Worm (Caenorhabditis elegans) whole organism, L4 larva: ENCODE measurements around the gene mec-7.
A peak's percentile ranks its signal among the peaks of the same experiment; 100 is the strongest.

Source experiments
- R02D3.7 ChIP-seq: fragments of 150-350 bp; sonication (generic microtip); optimal IDR thresholded peaks from 3 replicates; lab custom pipeline; 2014; ENCODE audit warnings: missing biosample characterization, missing genetic modification characterization
- T20F7.1 ChIP-seq: fragments of 200-800 bp; sonication (Bioruptor generic); optimal IDR thresholded peaks from 2 replicates; lab custom pipeline; 2018; ENCODE audit warnings: mild to moderate bottlenecking, missing genetic modification characterization, missing compliant biosample characterization
- ZK546.5 ChIP-seq, 2 experiments: sonication (generic microtip); optimal IDR thresholded peaks; 2 replicates each; lab custom pipeline; 2017; ENCODE audit warnings: missing biosample characterization in 2 of 2, missing genetic modification characterization in 2 of 2
- ama-1 ChIP-seq: fragments of 150-350 bp; optimal IDR thresholded peaks from 2 replicates; lab custom pipeline; 2014; ENCODE audit warnings: inconsistent platforms, mixed read lengths
- arid-1 ChIP-seq: fragments of 200-800 bp; sonication (Bioruptor generic); conservative IDR thresholded peaks from 2 replicates; pipeline ENCODE4 v1.3.6; 2022; ENCODE audit warnings: missing genetic modification reagents, missing genetic modification characterization, missing compliant biosample characterization
- attf-4 ChIP-seq: sonication (generic microtip); optimal IDR thresholded peaks from 3 replicates; lab custom pipeline; 2017; ENCODE audit warnings: missing biosample characterization, missing genetic modification characterization
- ceh-20 ChIP-seq: fragments of 200-800 bp; sonication (Bioruptor generic); IDR thresholded peaks from 2 replicates; pipeline ENCODE4 v1.3.6; 2022; ENCODE audit warnings: missing genetic modification reagents, missing genetic modification characterization, missing compliant biosample characterization
- ceh-28 ChIP-seq: fragments of 150-350 bp; optimal IDR thresholded peaks from 2 replicates; lab custom pipeline; 2014; ENCODE audit warnings: missing biosample characterization, missing genetic modification reagents, missing genetic modification characterization
- ceh-32 ChIP-seq: sonication (generic microtip); optimal IDR thresholded peaks from 2 replicates; lab custom pipeline; 2016; ENCODE audit warnings: mild to moderate bottlenecking, missing genetic modification characterization, missing compliant biosample characterization; ENCODE audit not compliant: poor library complexity
- ceh-62 ChIP-seq: sonication (generic microtip); optimal IDR thresholded peaks from 2 replicates; lab custom pipeline; 2017; ENCODE audit warnings: missing biosample characterization, missing genetic modification characterization
- ces-1 ChIP-seq: fragments of 150-350 bp; sonication (generic microtip); optimal IDR thresholded peaks from 4 replicates; lab custom pipeline; 2014; ENCODE audit warnings: missing biosample characterization, missing genetic modification reagents, missing genetic modification characterization
- cey-2 ChIP-seq: sonication (generic microtip); optimal IDR thresholded peaks from 3 replicates; lab custom pipeline; 2017; ENCODE audit warnings: missing genetic modification characterization, mild to moderate bottlenecking, missing compliant biosample characterization, antibody characterized with exemption, borderline replicate concordance; ENCODE audit not compliant: insufficient read depth
- daf-12 ChIP-seq: fragments of 150-350 bp; optimal IDR thresholded peaks from 2 replicates; lab custom pipeline; 2014; ENCODE audit warnings: missing biosample characterization, missing genetic modification reagents, missing genetic modification characterization
- daf-8 ChIP-seq: fragments of 200-800 bp; sonication (Bioruptor generic); IDR thresholded peaks from 2 replicates; pipeline ENCODE4 v1.3.6; 2022; ENCODE audit warnings: missing genetic modification characterization, missing compliant biosample characterization
- dmd-6 ChIP-seq: fragments of 200-800 bp; sonication (Bioruptor generic); IDR thresholded peaks from 2 replicates; pipeline ENCODE4 v1.3.6; 2022; ENCODE audit warnings: missing genetic modification reagents, missing genetic modification characterization, missing compliant biosample characterization
- dmd-8 ChIP-seq: fragments of 200-800 bp; sonication (Bioruptor generic); IDR thresholded peaks from 2 replicates; pipeline ENCODE4 v1.3.6; 2022; ENCODE audit warnings: missing genetic modification characterization, missing compliant biosample characterization
- dmd-9 ChIP-seq: fragments of 200-800 bp; sonication (Bioruptor generic); IDR thresholded peaks from 2 replicates; pipeline ENCODE4 v1.3.6; 2022; ENCODE audit warnings: missing genetic modification reagents, missing genetic modification characterization, missing compliant biosample characterization
- dpl-1 ChIP-seq: fragments of 150-350 bp; optimal IDR thresholded peaks from 2 replicates; lab custom pipeline; 2014; ENCODE audit warnings: missing biosample characterization, missing genetic modification reagents, missing genetic modification characterization
- egl-43 ChIP-seq: fragments of 200-800 bp; sonication (Bioruptor generic); IDR thresholded peaks from 2 replicates; pipeline ENCODE4 v1.3.6; 2022; ENCODE audit warnings: missing genetic modification reagents, missing genetic modification characterization, missing compliant biosample characterization
- fos-1 ChIP-seq: fragments of 150-350 bp; optimal IDR thresholded peaks from 2 replicates; lab custom pipeline; 2014; ENCODE audit warnings: missing biosample characterization, missing genetic modification characterization
- hif-1 ChIP-seq, 2 experiments: sonication (generic microtip); optimal IDR thresholded peaks; 2 replicates each; lab custom pipeline; 2016 to 2017; ENCODE audit warnings: missing compliant biosample characterization in 2 of 2, missing genetic modification characterization in 2 of 2, missing genetic modification reagents in 2 of 2, missing genotype in 2 of 2, mild to moderate bottlenecking in 1 of 2
- hlh-30 ChIP-seq: sonication (generic microtip); optimal IDR thresholded peaks from 2 replicates; lab custom pipeline; 2017; ENCODE audit warnings: antibody characterized with exemption, mild to moderate bottlenecking, missing genetic modification characterization, missing compliant biosample characterization; ENCODE audit not compliant: insufficient read depth
- lim-7 ChIP-seq: fragments of 200-800 bp; sonication (Bioruptor generic); IDR thresholded peaks from 2 replicates; pipeline ENCODE4 v1.3.6; 2022; ENCODE audit warnings: missing genetic modification characterization, missing compliant biosample characterization
- lin-1 ChIP-seq: fragments of 200-800 bp; sonication (Bioruptor generic); IDR thresholded peaks from 2 replicates; pipeline ENCODE4 v1.3.6; 2022; ENCODE audit warnings: missing genetic modification reagents, missing genetic modification characterization, missing compliant biosample characterization
- lin-29 ChIP-seq: fragments of 200-800 bp; sonication (Bioruptor generic); IDR thresholded peaks from 2 replicates; pipeline ENCODE4 v1.3.6; 2022; ENCODE audit warnings: missing genetic modification reagents, missing genetic modification characterization, missing compliant biosample characterization
- lin-39 ChIP-seq: fragments of 150-350 bp; optimal IDR thresholded peaks from 2 replicates; lab custom pipeline; 2014; ENCODE audit warnings: missing biosample characterization, missing genetic modification reagents, missing genetic modification characterization
- madf-9 ChIP-seq: fragments of 200-800 bp; sonication (Bioruptor generic); conservative IDR thresholded peaks from 2 replicates; pipeline ENCODE4 v1.3.6; 2022; ENCODE audit warnings: missing genetic modification reagents, missing genetic modification characterization, missing compliant biosample characterization
- mes-2 ChIP-seq: sonication (generic microtip); optimal IDR thresholded peaks from 2 replicates; lab custom pipeline; 2016; ENCODE audit warnings: missing genotype, mild to moderate bottlenecking, missing genetic modification characterization, missing compliant biosample characterization; ENCODE audit not compliant: poor library complexity, severe bottlenecking
- mxl-2 ChIP-seq: fragments of 200-800 bp; sonication (Bioruptor generic); conservative IDR thresholded peaks from 2 replicates; pipeline ENCODE4 v1.3.6; 2022; ENCODE audit warnings: missing genetic modification reagents, missing genetic modification characterization, missing compliant biosample characterization
- nhr-10 ChIP-seq: fragments of 150-350 bp; optimal IDR thresholded peaks from 2 replicates; lab custom pipeline; 2014; ENCODE audit warnings: missing biosample characterization, missing genetic modification characterization
- nhr-102 ChIP-seq: sonication (generic microtip); optimal IDR thresholded peaks from 2 replicates; lab custom pipeline; 2016; ENCODE audit warnings: mild to moderate bottlenecking, missing genetic modification characterization, moderate library complexity, missing compliant biosample characterization
- nhr-11 ChIP-seq: fragments of 150-350 bp; optimal IDR thresholded peaks from 2 replicates; lab custom pipeline; 2014; ENCODE audit warnings: missing biosample characterization, missing genetic modification characterization
- nhr-237 ChIP-seq: sonication (generic microtip); optimal IDR thresholded peaks from 2 replicates; lab custom pipeline; 2017; ENCODE audit warnings: missing biosample characterization, missing genetic modification characterization
- nhr-28 ChIP-seq: fragments of 150-350 bp; optimal IDR thresholded peaks from 2 replicates; lab custom pipeline; 2014; ENCODE audit warnings: missing biosample characterization, missing genetic modification characterization
- nhr-41 ChIP-seq: fragments of 200-800 bp; sonication (Bioruptor generic); IDR thresholded peaks from 2 replicates; pipeline ENCODE4 v1.3.6; 2022; ENCODE audit warnings: missing genetic modification reagents, missing genetic modification characterization, missing compliant biosample characterization
- nhr-48 ChIP-seq: sonication (generic microtip); optimal IDR thresholded peaks from 2 replicates; lab custom pipeline; 2016; ENCODE audit warnings: mild to moderate bottlenecking, missing genetic modification characterization, missing compliant biosample characterization
- nhr-76 ChIP-seq: fragments of 150-350 bp; optimal IDR thresholded peaks from 2 replicates; lab custom pipeline; 2014; ENCODE audit warnings: missing biosample characterization, missing genetic modification characterization
- pha-4 ChIP-seq, 2 experiments: fragments of 150-350 bp in 1 of 2; fragments of 200-800 bp in 1 of 2; sonication (Bioruptor generic) in 1 of 2; IDR thresholded peaks in 1 of 2; optimal IDR thresholded peaks in 1 of 2; 2 replicates each; pipeline versions ENCODE4 v1.3.6 to Lab custom; 2014 to 2022; ENCODE audit warnings: missing genetic modification characterization in 2 of 2, missing genetic modification reagents in 2 of 2, missing biosample characterization in 1 of 2, missing compliant biosample characterization in 1 of 2
- rbr-2 ChIP-seq: sonication (generic microtip); optimal IDR thresholded peaks from 2 replicates; lab custom pipeline; 2016; ENCODE audit warnings: missing genotype, missing genetic modification characterization, missing compliant biosample characterization
- set-16 ChIP-seq: fragments of 200-800 bp; sonication (Bioruptor generic); IDR thresholded peaks from 2 replicates; pipeline ENCODE4 v1.3.6; 2022; ENCODE audit warnings: missing genetic modification reagents, missing genetic modification characterization, missing compliant biosample characterization
- spr-1 ChIP-seq: sonication (generic microtip); optimal IDR thresholded peaks from 2 replicates; lab custom pipeline; 2016; ENCODE audit warnings: mild to moderate bottlenecking, missing genetic modification characterization, missing compliant biosample characterization
- unc-130 ChIP-seq: sonication (generic microtip); optimal IDR thresholded peaks from 2 replicates; lab custom pipeline; 2016; ENCODE audit warnings: missing genetic modification reagents, missing genetic modification characterization, missing compliant biosample characterization
- unc-62 ChIP-seq, 3 experiments: fragments of 150-350 bp in 1 of 3; sonication (generic microtip); optimal IDR thresholded peaks in 2 of 3; peaks in 1 of 3; 1 replicate in 1 of 3; 2 replicates in 2 of 3; lab custom pipeline; 2014 to 2017; ENCODE audit warnings: missing biosample characterization in 3 of 3, missing genetic modification characterization in 3 of 3, missing genetic modification reagents in 3 of 3, missing genotype in 1 of 3
- zfp-3 ChIP-seq: fragments of 200-800 bp; sonication (Bioruptor generic); conservative IDR thresholded peaks from 2 replicates; pipeline ENCODE4 v1.3.6; 2022; ENCODE audit warnings: missing genetic modification reagents, missing genetic modification characterization, missing compliant biosample characterization
- zip-11 ChIP-seq: fragments of 200-800 bp; sonication (Bioruptor generic); IDR thresholded peaks from 2 replicates; pipeline ENCODE4 v1.3.6; 2022; ENCODE audit warnings: missing genetic modification characterization, missing compliant biosample characterization
- zip-2 ChIP-seq: fragments of 150-350 bp; optimal IDR thresholded peaks from 2 replicates; lab custom pipeline; 2014; ENCODE audit warnings: missing biosample characterization, missing genetic modification characterization

Gene mec-7

DNA sequence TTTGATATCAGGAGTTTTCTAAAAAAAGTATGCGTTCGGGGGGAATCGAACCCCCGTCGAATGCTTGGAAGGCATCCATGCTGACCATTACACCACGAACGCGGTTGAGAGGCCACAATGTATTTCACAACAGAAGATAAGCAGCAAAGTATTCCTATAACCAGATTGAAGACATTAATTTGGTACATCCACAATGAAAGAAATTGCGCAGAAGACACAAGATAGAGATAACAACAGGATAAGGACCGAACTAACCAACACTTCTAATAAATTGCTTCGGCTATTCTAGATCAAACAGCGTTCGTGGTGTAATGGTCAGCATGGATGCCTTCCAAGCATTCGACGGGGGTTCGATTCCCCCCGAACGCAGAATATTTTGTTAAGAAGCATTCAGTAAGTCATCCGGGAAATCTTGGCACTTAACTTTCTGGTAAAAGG is 17.8 kb upstream of the mec-7 start (continued):
- no peak for TF ChIP-seq ZK546.5 (tag; optimal IDR thresholded peaks at IDR 0.05; lab: Kevin White, UChicago)
- peak; percentile 46 for TF ChIP-seq mes-2 (tag; lab: Kevin White, UChicago)
- no peak for TF ChIP-seq mxl-2 (GFP tag; lab: Robert Waterston, UW)
- peak; percentile 75 for TF ChIP-seq nhr-102 (tag; lab: Kevin White, UChicago)
- TF ChIP-seq daf-8 (GFP tag; lab: Robert Waterston, UW) = no peak
- TF ChIP-seq arid-1 (GFP tag; lab: Robert Waterston, UW) = no peak
- no peak for TF ChIP-seq daf-12 (tag; lab: Kevin White, UChicago)
- TF ChIP-seq dmd-9 = peak; percentile 72; the same call in 1 of the 2 replicates
- TF ChIP-seq zip-2 (tag; lab: Kevin White, UChicago) = no peak
- no peak for TF ChIP-seq nhr-237 (tag; lab: Kevin White, UChicago)
- peak; percentile 45 for TF ChIP-seq rbr-2 (tag; lab: Kevin White, UChicago)
- peak; percentile 16 for TF ChIP-seq nhr-11
- TF ChIP-seq madf-9 = peak; percentile 31; the same call in 1 of the 2 replicates
- TF ChIP-seq cey-2 (tag; lab: Kevin White, UChicago) = no peak
- peak; percentile 81 for TF ChIP-seq lim-7 (GFP tag; lab: Robert Waterston, UW)
- TF ChIP-seq unc-62 (GFP tag; optimal IDR thresholded peaks at IDR 0.05 in 1 of 2; lab: Kevin White, UChicago) = peak in 1 of 2 experiments; percentile 41
- no peak for TF ChIP-seq unc-62 (tag; optimal IDR thresholded peaks at IDR 0.05; lab: Kevin White, UChicago)
- peak; percentile 26 for TF ChIP-seq dpl-1 (GFP tag; lab: Kevin White, UChicago)
- TF ChIP-seq hlh-30 (tag; lab: Kevin White, UChicago) = peak; percentile 48
- TF ChIP-seq ama-1 = no peak
- 0 out of 2 replicates have a peak, but pooled peaks have one; percentile 54 for TF ChIP-seq nhr-41
- no peak for TF ChIP-seq lin-29
- 0 out of 2 replicates have a peak, but pooled peaks have one; percentile 25 for TF ChIP-seq zfp-3 (GFP tag; lab: Robert Waterston, UW)

DNA sequence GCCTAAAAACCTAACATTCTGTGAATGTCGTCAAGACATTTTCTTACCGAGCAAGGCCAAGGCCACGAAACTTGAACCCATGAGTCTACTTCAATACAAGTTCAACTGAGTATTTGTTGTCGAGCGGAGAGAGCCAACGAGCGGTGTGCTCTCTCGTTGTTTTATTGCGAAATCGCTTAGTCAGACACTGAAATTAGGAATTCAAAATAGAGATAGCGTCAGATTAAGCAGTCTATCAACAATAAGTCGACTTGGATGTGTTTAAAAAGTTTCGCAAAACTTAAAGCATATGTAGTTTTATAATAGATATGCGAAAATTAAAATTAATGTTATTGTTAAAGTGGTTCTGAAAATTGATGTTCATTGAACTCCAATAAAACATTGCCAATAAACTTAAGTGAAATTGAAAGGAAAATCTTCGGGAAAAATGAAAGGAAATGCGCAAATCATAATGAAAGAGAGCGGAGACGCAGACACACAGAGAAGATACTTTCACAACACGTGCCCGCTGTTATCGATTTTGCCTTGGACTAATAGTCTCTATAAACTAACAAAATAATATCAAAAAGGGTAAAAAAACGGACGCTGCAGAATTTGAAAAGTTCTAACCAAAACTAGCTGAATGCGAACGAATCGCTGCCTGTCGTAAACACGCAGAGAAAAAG is 17.0 kb upstream of the mec-7 start, which contains the start of gene ZK154.6:
Gene ZK154.6 (minus strand): TSS at position 187 of the 665 bp plus-strand sequence.
- TF ChIP-seq fos-1 (tag; lab: Kevin White, UChicago) (no peak), nhr-48 (tag; lab: Kevin White, UChicago) (no peak), nhr-11 (no peak), lin-39 (tag; lab: Kevin White, UChicago) (no peak), cey-2 (tag; lab: Kevin White, UChicago) (no peak), lin-1 (no peak), egl-43 (GFP tag; lab: Robert Waterston, UW) (no peak), madf-9 (no peak), unc-62 (GFP tag; optimal IDR thresholded peaks at IDR 0.05 in 1 of 2; lab: Kevin White, UChicago) (peak in 1 of 2 experiments; percentile 54), unc-62 (tag; optimal IDR thresholded peaks at IDR 0.05; lab: Kevin White, UChicago) (no peak), set-16 (GFP tag; lab: Robert Waterston, UW) (no peak), unc-130 (GFP tag; lab: Kevin White, UChicago) (no peak), nhr-10 (tag; lab: Kevin White, UChicago) (no peak), hif-1 (tag; optimal IDR thresholded peaks at IDR 0.05; lab: Kevin White, UChicago) (no peak), T20F7.1 (GFP tag; lab: Kevin White, UChicago) (no peak), ceh-62 (tag; lab: Kevin White, UChicago) (no peak), spr-1 (no peak), ama-1 (no peak), dmd-8 (no peak), zip-11 (no peak), dmd-6 (GFP tag; lab: Robert Waterston, UW) (no peak), attf-4 (tag; lab: Kevin White, UChicago) (no peak), mes-2 (tag; lab: Kevin White, UChicago) (peak; percentile 54), nhr-28 (tag; lab: Kevin White, UChicago) (no peak), ces-1 (no peak), ZK546.5 (tag; optimal IDR thresholded peaks at IDR 0.05; lab: Kevin White, UChicago) (no peak), ceh-20 (GFP tag; lab: Robert Waterston, UW) (no peak), lin-29 (no peak), nhr-76 (tag; lab: Kevin White, UChicago) (no peak), ceh-28 (tag; lab: Kevin White, UChicago) (peak; percentile 82), pha-4 (GFP tag; IDR thresholded peaks at IDR 0.05; lab: Robert Waterston, UW) (no peak), pha-4 (tag; optimal IDR thresholded peaks at IDR 0.05; lab: Kevin White, UChicago) (no peak), R02D3.7 (tag; lab: Kevin White, UChicago) (no peak), ceh-32 (tag; lab: Kevin White, UChicago) (no peak)
